Worm (Caenorhabditis elegans) whole organism, L3 larva: ENCODE results near the gene nhr-164.

ENCODE experiments used
- R02D3.7 ChIP-seq: fragments of 150-350 bp; optimal IDR thresholded peaks from 2 replicates; lab custom pipeline; 2014; ENCODE audit warnings: missing biosample characterization, missing genetic modification characterization
- ceh-28 ChIP-seq: fragments of 150-350 bp; optimal IDR thresholded peaks from 2 replicates; lab custom pipeline; 2014; ENCODE audit warnings: missing biosample characterization, missing genetic modification reagents, missing genetic modification characterization
- ceh-82 ChIP-seq: fragments of 150-350 bp; optimal IDR thresholded peaks from 2 replicates; lab custom pipeline; 2014; ENCODE audit warnings: missing biosample characterization, missing genetic modification characterization
- ceh-9 ChIP-seq: sonication (generic microtip); optimal IDR thresholded peaks from 2 replicates; lab custom pipeline; 2018; ENCODE audit warnings: missing biosample characterization, missing genetic modification characterization
- daf-12 ChIP-seq: fragments of 150-350 bp; optimal IDR thresholded peaks from 2 replicates; lab custom pipeline; 2014; ENCODE audit warnings: missing biosample characterization, missing genetic modification reagents, missing genetic modification characterization
- elt-1 ChIP-seq: fragments of 150-350 bp; optimal IDR thresholded peaks from 2 replicates; lab custom pipeline; 2014; ENCODE audit warnings: missing biosample characterization, missing genetic modification characterization
- elt-2 ChIP-seq: sonication (generic microtip); optimal IDR thresholded peaks from 2 replicates; lab custom pipeline; 2016; ENCODE audit warnings: missing genetic modification reagents, mild to moderate bottlenecking, missing genetic modification characterization, missing compliant biosample characterization
- elt-3 ChIP-seq, 3 experiments: fragments of 150-350 bp in 1 of 3; sonication (generic microtip) in 2 of 3; optimal IDR thresholded peaks; 2 replicates in 2 of 3; 4 replicates in 1 of 3; lab custom pipeline; 2014 to 2017; ENCODE audit warnings: missing biosample characterization in 3 of 3, missing genetic modification characterization in 3 of 3
- eor-1 ChIP-seq, 2 experiments: fragments of 150-350 bp; optimal IDR thresholded peaks; 2 replicates each; lab custom pipeline; 2014 to 2018; ENCODE audit warnings: missing biosample characterization in 2 of 2, missing genetic modification characterization in 2 of 2
- fkh-10 ChIP-seq: sonication (generic microtip); optimal IDR thresholded peaks from 2 replicates; lab custom pipeline; 2017; ENCODE audit warnings: missing biosample characterization, missing genetic modification reagents, missing genetic modification characterization
- fkh-2 ChIP-seq: fragments of 150-350 bp; optimal IDR thresholded peaks from 2 replicates; lab custom pipeline; 2014; ENCODE audit warnings: missing biosample characterization, missing genetic modification reagents, missing genetic modification characterization
- fos-1 ChIP-seq: fragments of 150-350 bp; optimal IDR thresholded peaks from 2 replicates; lab custom pipeline; 2014; ENCODE audit warnings: missing biosample characterization, missing genetic modification characterization
- hmg-11 ChIP-seq: sonication (generic microtip); optimal IDR thresholded peaks from 2 replicates; lab custom pipeline; 2016; ENCODE audit warnings: missing genetic modification characterization, missing compliant biosample characterization
- jun-1 ChIP-seq: fragments of 150-350 bp; optimal IDR thresholded peaks from 2 replicates; lab custom pipeline; 2014; ENCODE audit warnings: missing biosample characterization, missing genetic modification reagents, missing genetic modification characterization
- lin-15B ChIP-seq: fragments of 150-350 bp; optimal IDR thresholded peaks from 2 replicates; lab custom pipeline; 2014; ENCODE audit warnings: missing biosample characterization, missing genetic modification characterization
- lin-39 ChIP-seq: fragments of 150-350 bp; optimal IDR thresholded peaks from 2 replicates; lab custom pipeline; 2018; ENCODE audit warnings: missing biosample characterization, missing genetic modification reagents, missing genetic modification characterization
- lsy-12 ChIP-seq: sonication (generic microtip); optimal IDR thresholded peaks from 2 replicates; lab custom pipeline; 2016; ENCODE audit warnings: mild to moderate bottlenecking, missing genetic modification characterization, missing compliant biosample characterization
- mdl-1 ChIP-seq: fragments of 150-350 bp; optimal IDR thresholded peaks from 2 replicates; lab custom pipeline; 2014; ENCODE audit warnings: missing biosample characterization, missing genetic modification characterization
- nfya-1 ChIP-seq: sonication (generic microtip); optimal IDR thresholded peaks from 2 replicates; lab custom pipeline; 2017; ENCODE audit warnings: missing genetic modification characterization, mild to moderate bottlenecking, missing compliant biosample characterization, antibody characterized with exemption, moderate library complexity; ENCODE audit not compliant: insufficient read depth
- nhr-11 ChIP-seq: fragments of 150-350 bp; optimal IDR thresholded peaks from 2 replicates; lab custom pipeline; 2014; ENCODE audit warnings: missing biosample characterization, missing genetic modification characterization
- nhr-23 ChIP-seq: fragments of 150-350 bp; optimal IDR thresholded peaks from 2 replicates; lab custom pipeline; 2014; ENCODE audit warnings: missing biosample characterization, missing genetic modification reagents, missing genetic modification characterization
- nhr-237 ChIP-seq: fragments of 150-350 bp; optimal IDR thresholded peaks from 2 replicates; lab custom pipeline; 2014; ENCODE audit warnings: missing biosample characterization, missing genetic modification characterization
- nhr-25 ChIP-seq: sonication (generic microtip); optimal IDR thresholded peaks from 2 replicates; lab custom pipeline; 2017; ENCODE audit warnings: missing biosample characterization, missing genetic modification characterization
- nhr-28 ChIP-seq: fragments of 150-350 bp; optimal IDR thresholded peaks from 2 replicates; lab custom pipeline; 2014; ENCODE audit warnings: missing biosample characterization, missing genetic modification characterization
- nhr-67 ChIP-seq: fragments of 150-350 bp; optimal IDR thresholded peaks from 2 replicates; lab custom pipeline; 2014; ENCODE audit warnings: missing biosample characterization, missing genetic modification characterization
- pha-4 ChIP-seq: fragments of 150-350 bp; optimal IDR thresholded peaks from 2 replicates; lab custom pipeline; 2014; ENCODE audit warnings: missing biosample characterization, missing genetic modification reagents, missing genetic modification characterization
- sea-2 ChIP-seq: fragments of 150-350 bp; sonication (generic microtip); optimal IDR thresholded peaks from 4 replicates; lab custom pipeline; 2014; ENCODE audit warnings: missing biosample characterization, missing genetic modification reagents, missing genetic modification characterization
- skn-1 ChIP-seq: fragments of 150-350 bp; optimal IDR thresholded peaks from 2 replicates; lab custom pipeline; 2014; ENCODE audit warnings: missing biosample characterization, missing genetic modification characterization
- snpc-4 ChIP-seq: fragments of 150-350 bp; optimal IDR thresholded peaks from 2 replicates; lab custom pipeline; 2014; ENCODE audit warnings: missing biosample characterization, missing genetic modification characterization
- tbx-2 ChIP-seq: sonication (generic microtip); optimal IDR thresholded peaks from 2 replicates; lab custom pipeline; 2016; ENCODE audit warnings: mild to moderate bottlenecking, missing genetic modification characterization, missing compliant biosample characterization
- unc-39 ChIP-seq: sonication (generic microtip); optimal IDR thresholded peaks from 4 replicates; lab custom pipeline; 2017; ENCODE audit warnings: missing biosample characterization, missing genetic modification characterization
- unc-62 ChIP-seq: fragments of 150-350 bp; sonication (generic microtip); optimal IDR thresholded peaks from 4 replicates; lab custom pipeline; 2014; ENCODE audit warnings: missing biosample characterization, missing genetic modification reagents, missing genetic modification characterization
- zag-1 ChIP-seq: fragments of 150-350 bp; optimal IDR thresholded peaks from 2 replicates; lab custom pipeline; 2014; ENCODE audit warnings: missing biosample characterization, missing genetic modification characterization
- ztf-11 ChIP-seq: fragments of 150-350 bp; optimal IDR thresholded peaks from 2 replicates; lab custom pipeline; 2014; ENCODE audit warnings: missing biosample characterization, missing genetic modification characterization

nhr-164 gene

DNA sequence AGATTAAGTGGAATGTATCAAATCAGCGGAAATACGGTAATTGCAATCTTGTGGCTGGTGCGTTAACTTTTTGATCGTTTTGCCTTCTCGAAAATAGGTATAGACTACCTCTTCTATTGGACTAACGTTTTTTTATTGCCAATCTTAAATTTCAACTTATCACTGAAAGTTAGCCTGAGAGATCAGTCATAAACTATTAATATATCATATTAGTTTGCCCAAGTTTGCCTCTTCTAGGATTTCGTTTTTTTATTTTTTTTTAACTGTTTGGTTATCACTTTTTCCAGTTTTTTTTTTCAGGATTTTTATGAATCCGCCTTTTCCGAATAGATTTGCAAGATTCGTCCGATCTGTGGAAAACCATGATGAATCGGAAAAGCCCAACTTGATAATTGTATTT, 8.9 kb upstream of the nhr-164 start, which contains the start of gene kin-30:
Gene kin-30, plus strand, starts transcription at position 301 of the 400 bp plus-strand sequence.
- TF ChIP-seq nhr-23 (tag; lab: Kevin White, UChicago) (no peak), lsy-12 (tag; lab: Kevin White, UChicago) (no peak), nhr-67 (no peak), unc-62 (GFP tag; lab: Kevin White, UChicago) (no peak), R02D3.7 (tag; lab: Kevin White, UChicago) (no peak), lin-39 (tag; lab: Kevin White, UChicago) (no peak), lin-15B (tag; lab: Kevin White, UChicago) (no peak), daf-12 (tag; lab: Kevin White, UChicago) (no peak), fkh-10 (no peak), eor-1 (tag; optimal IDR thresholded peaks at IDR 0.05; lab: Kevin White, UChicago) (no peak), zag-1 (tag; lab: Kevin White, UChicago) (no peak), sea-2 (GFP tag; lab: Kevin White, UChicago) (no peak), ceh-9 (no peak), pha-4 (tag; lab: Kevin White, UChicago) (no peak)
- TF ChIP-seq, all 47 proteins: peak for 0

DNA sequence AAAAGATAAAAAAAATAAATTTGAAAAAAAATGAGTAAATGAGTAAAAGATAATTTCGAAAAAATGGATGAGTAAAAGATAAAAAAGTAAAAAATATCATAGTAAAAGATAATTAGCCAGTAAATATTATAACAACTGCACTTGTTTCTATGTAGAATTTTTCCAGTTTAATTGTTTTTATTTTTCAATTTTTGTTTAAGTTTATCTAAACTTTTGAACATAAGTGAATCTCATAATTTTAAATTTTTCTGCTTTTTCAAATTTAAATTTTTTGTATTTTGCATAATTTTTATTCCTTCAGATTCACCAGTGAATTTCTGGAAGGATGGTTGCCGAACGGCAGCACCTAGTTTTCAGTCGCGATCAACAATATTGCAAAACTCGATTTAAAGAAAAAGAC, 5.7 kb upstream of the nhr-164 start, which contains the start of gene chil-12:
Gene chil-12, plus strand, starts transcription at position 301 of the 400 bp plus-strand sequence.
- TF ChIP-seq nhr-237 (tag; lab: Kevin White, UChicago), result no peak
- no peak for TF ChIP-seq elt-3 (tag; optimal IDR thresholded peaks at IDR 0.05; lab: Kevin White, UChicago)
- TF ChIP-seq R02D3.7 (tag; lab: Kevin White, UChicago), result no peak
- TF ChIP-seq fos-1 (tag; lab: Kevin White, UChicago), result no peak
- no peak for TF ChIP-seq daf-12 (tag; lab: Kevin White, UChicago)
- no peak for TF ChIP-seq unc-62 (GFP tag; lab: Kevin White, UChicago)
- TF ChIP-seq lsy-12 (tag; lab: Kevin White, UChicago), result no peak
- TF ChIP-seq nfya-1, result no peak
- no peak for TF ChIP-seq ztf-11 (tag; lab: Kevin White, UChicago)
- TF ChIP-seq elt-1, result no peak
- no peak for TF ChIP-seq unc-39
- TF ChIP-seq nhr-23 (tag; lab: Kevin White, UChicago), result no peak
- no peak for TF ChIP-seq mdl-1 (tag; lab: Kevin White, UChicago)
- no peak for TF ChIP-seq jun-1
- no peak for TF ChIP-seq elt-2
- TF ChIP-seq ceh-28 (tag; lab: Kevin White, UChicago), result no peak
- TF ChIP-seq, all 47 proteins: peak for 0

ce11 chrV:15240215-15240614, 4.7 kb upstream of the nhr-164 start, which contains the start of gene srw-11:
Gene srw-11, minus strand, starts transcription at chrV:15240315.
- no peak for TF ChIP-seq eor-1 (tag; optimal IDR thresholded peaks at IDR 0.05; lab: Kevin White, UChicago)
- no peak for TF ChIP-seq zag-1 (tag; lab: Kevin White, UChicago)
- no peak for TF ChIP-seq unc-39
- TF ChIP-seq nhr-28 (tag; lab: Kevin White, UChicago), result no peak
- TF ChIP-seq fkh-2, result no peak
- TF ChIP-seq snpc-4 (tag; lab: Kevin White, UChicago), result no peak
- no peak for TF ChIP-seq lin-15B (tag; lab: Kevin White, UChicago)
- no peak for TF ChIP-seq nhr-67
- TF ChIP-seq lsy-12 (tag; lab: Kevin White, UChicago), result no peak
- TF ChIP-seq nhr-25 (tag; lab: Kevin White, UChicago), result no peak
- no peak for TF ChIP-seq fos-1 (tag; lab: Kevin White, UChicago)
- no peak for TF ChIP-seq pha-4 (tag; lab: Kevin White, UChicago)

ce11 chrV:15238552-15238951, 3.0 kb upstream of the nhr-164 start, which contains the start of gene srw-12:
Gene srw-12, minus strand, starts transcription at chrV:15238652.
- TF ChIP-seq nhr-28 (tag; lab: Kevin White, UChicago), result no peak
- TF ChIP-seq, all 47 proteins: peak for 0

- TF ChIP-seq tbx-2 (no peak), fkh-2 (no peak), fos-1 (tag; lab: Kevin White, UChicago) (no peak), elt-1 (no peak), lin-15B (tag; lab: Kevin White, UChicago) (no peak), nhr-28 (tag; lab: Kevin White, UChicago) (no peak), skn-1 (no peak), hmg-11 (tag; lab: Kevin White, UChicago) (no peak), eor-1 (tag; optimal IDR thresholded peaks at IDR 0.05; lab: Kevin White, UChicago) (no peak), nhr-11 (tag; lab: Kevin White, UChicago) (no peak), daf-12 (tag; lab: Kevin White, UChicago) (no peak), ceh-28 (tag; lab: Kevin White, UChicago) (no peak), ceh-82 (tag; lab: Kevin White, UChicago) (no peak), nhr-237 (tag; lab: Kevin White, UChicago) (no peak), zag-1 (tag; lab: Kevin White, UChicago) (no peak), nhr-67 (no peak), lin-39 (tag; lab: Kevin White, UChicago) (no peak)
Measured at ce11 chrV:15232200-15232599, 3.4 kb downstream of the nhr-164 start, which contains the start of gene srw-13. Gene srw-13, plus strand, starts transcription at chrV:15232500.
